Fruit fly (Drosophila melanogaster) whole organism, adult: Measurements from ENCODE around the gene CG7530.

ENCODE experiments used
- CG11617 ChIP-seq: fragments of 200-800 bp; sonication (Bioruptor generic); optimal IDR thresholded peaks from 2 replicates; lab custom pipeline; 2017; ENCODE audit warnings: mild to moderate bottlenecking, missing biosample characterization, missing genetic modification reagents, missing genetic modification characterization
- CG12768 ChIP-seq: fragments of 200-800 bp; sonication (Bioruptor generic); optimal IDR thresholded peaks from 2 replicates; lab custom pipeline; 2017; ENCODE audit warnings: missing biosample characterization, missing genetic modification characterization, mild to moderate bottlenecking, moderate library complexity, missing genetic modification reagents
- CG14711 ChIP-seq: fragments of 200-800 bp; sonication (Bioruptor generic); optimal IDR thresholded peaks from 2 replicates; lab custom pipeline; 2018; ENCODE audit warnings: missing biosample characterization, mild to moderate bottlenecking, missing genetic modification characterization, moderate library complexity
- CG1620 ChIP-seq: fragments of 200-800 bp; sonication (Bioruptor generic); optimal IDR thresholded peaks from 2 replicates; lab custom pipeline; 2016; ENCODE audit warnings: missing biosample characterization, missing genetic modification characterization
- CG33017 ChIP-seq: fragments of 200-800 bp; sonication (Bioruptor generic); optimal IDR thresholded peaks from 2 replicates; lab custom pipeline; 2018; ENCODE audit warnings: missing biosample characterization, mild to moderate bottlenecking, missing genetic modification characterization, moderate library complexity
- CG5204 ChIP-seq: fragments of 200-800 bp; sonication (Bioruptor generic); optimal IDR thresholded peaks from 2 replicates; lab custom pipeline; 2016; ENCODE audit warnings: missing biosample characterization, missing genetic modification characterization
- CG7045 ChIP-seq: fragments of 200-800 bp; sonication (Bioruptor generic); optimal IDR thresholded peaks from 2 replicates; lab custom pipeline; 2017; ENCODE audit warnings: missing biosample characterization, mild to moderate bottlenecking, missing genetic modification characterization
- CG7101 ChIP-seq: fragments of 200-800 bp; sonication (Bioruptor generic); optimal IDR thresholded peaks from 2 replicates; lab custom pipeline; 2018; ENCODE audit warnings: missing biosample characterization, mild to moderate bottlenecking, missing genetic modification characterization, moderate library complexity
- Clk ChIP-seq: fragments of 200-800 bp; sonication (Bioruptor generic); optimal IDR thresholded peaks from 2 replicates; lab custom pipeline; 2017; ENCODE audit warnings: missing biosample characterization, missing genetic modification characterization
- Crg-1 ChIP-seq: fragments of 200-800 bp; sonication (Bioruptor generic); optimal IDR thresholded peaks from 2 replicates; lab custom pipeline; 2016; ENCODE audit warnings: missing biosample characterization, missing genetic modification characterization
- Hr96 ChIP-seq: fragments of 200-800 bp; sonication (Bioruptor generic); optimal IDR thresholded peaks from 2 replicates; lab custom pipeline; 2016; ENCODE audit warnings: missing biosample characterization, missing genetic modification characterization
- Mnt ChIP-seq: fragments of 200-800 bp; sonication (Bioruptor generic); optimal IDR thresholded peaks from 2 replicates; lab custom pipeline; 2016; ENCODE audit warnings: missing biosample characterization, mild to moderate bottlenecking, missing genetic modification characterization
- bab1 ChIP-seq: fragments of 200-800 bp; sonication (Bioruptor generic); optimal IDR thresholded peaks from 3 replicates; lab custom pipeline; 2019; ENCODE audit warnings: missing biosample characterization, mild to moderate bottlenecking, missing genetic modification characterization, moderate library complexity
- cic ChIP-seq: fragments of 200-800 bp; sonication (Bioruptor generic); optimal IDR thresholded peaks from 2 replicates; lab custom pipeline; 2017; ENCODE audit warnings: missing biosample characterization, mild to moderate bottlenecking, missing genetic modification characterization, moderate library complexity
- cnc ChIP-seq, 2 experiments: fragments of >200 bp; optimal IDR thresholded peaks; 2 replicates each; lab custom pipeline; 2017
- kay ChIP-seq: fragments of 200-800 bp; sonication (Bioruptor generic); peaks from one replicate; lab custom pipeline; 2016; ENCODE audit warnings: missing biosample characterization, missing genetic modification characterization, borderline replicate concordance
- ovo ChIP-seq: fragments of 200-800 bp; sonication (Bioruptor generic); optimal IDR thresholded peaks from 2 replicates; lab custom pipeline; 2016; ENCODE audit warnings: missing biosample characterization, missing genetic modification characterization
- pad ChIP-seq: fragments of 200-800 bp; sonication (Bioruptor generic); optimal IDR thresholded peaks from 3 replicates; lab custom pipeline; 2017; ENCODE audit warnings: missing biosample characterization, missing genetic modification characterization, mild to moderate bottlenecking, moderate library complexity, missing genetic modification reagents
- tj ChIP-seq: fragments of 200-800 bp; sonication (Bioruptor generic); optimal IDR thresholded peaks from 3 replicates; lab custom pipeline; 2017; ENCODE audit warnings: missing biosample characterization, mild to moderate bottlenecking, missing genetic modification characterization, moderate library complexity
- toe ChIP-seq: fragments of 200-800 bp; sonication (Bioruptor generic); optimal IDR thresholded peaks from 2 replicates; lab custom pipeline; 2016; ENCODE audit warnings: missing biosample characterization, missing genetic modification characterization

The CG7530 gene

DNA sequence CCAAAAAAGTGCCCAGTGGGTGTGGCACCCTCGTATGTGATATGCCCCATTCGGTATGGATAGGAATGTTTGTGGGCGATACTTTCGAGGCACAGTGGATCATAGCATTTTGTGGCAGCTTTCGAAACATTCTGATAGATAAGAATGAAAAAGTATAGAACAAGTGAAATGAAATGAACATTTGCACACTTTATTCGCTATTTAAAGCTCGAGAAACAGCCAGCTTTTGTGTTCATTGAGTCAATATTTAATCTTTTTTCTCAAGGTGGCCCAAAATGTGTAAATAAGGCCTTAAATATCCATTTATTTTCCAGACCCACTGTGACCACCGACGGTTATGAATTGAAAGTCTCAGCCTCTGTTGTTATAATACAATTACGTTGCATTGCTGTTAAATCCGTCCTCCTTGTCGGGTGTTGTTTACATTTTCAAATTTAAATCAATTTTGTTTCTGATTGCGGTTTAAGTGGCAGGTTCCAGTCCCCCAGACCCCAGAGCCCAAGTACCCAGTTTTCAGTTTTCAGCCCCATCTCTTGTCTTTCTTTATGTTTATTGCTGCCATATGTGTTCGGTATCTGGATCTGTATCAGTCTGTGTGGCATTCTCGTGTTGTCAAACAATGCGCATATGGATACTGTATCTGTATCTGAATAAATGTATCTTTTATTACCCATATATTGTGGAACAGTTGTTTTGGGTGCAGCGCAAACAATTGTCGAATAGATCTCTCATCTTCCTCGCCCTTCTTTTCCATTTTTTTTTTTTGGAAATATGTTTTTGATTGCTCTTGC, 13.2 kb upstream of the CG7530 start:
- TF ChIP-seq kay (GFP tag; lab: Kevin White, UChicago) = peak; percentile 73
- TF ChIP-seq Hr96 (GFP tag; lab: Kevin White, UChicago) = no peak
- peak; percentile 17 for TF ChIP-seq cic

dm6 chr3R:14743418-14743817, 12.1 kb upstream of the CG7530 start:
- no peak for TF ChIP-seq bab1 (GFP tag; lab: Kevin White, UChicago)
- TF ChIP-seq CG33017 (tag; lab: Kevin White, UChicago) = no peak
- no peak for TF ChIP-seq cnc (optimal IDR thresholded peaks at IDR 0.05; lab: Kevin White, UChicago)
- no peak for TF ChIP-seq pad (GFP tag; lab: Kevin White, UChicago)
- no peak for TF ChIP-seq cic
- TF ChIP-seq toe = no peak
- no peak for TF ChIP-seq Crg-1 (GFP tag; lab: Kevin White, UChicago)

- TF ChIP-seq CG33017 (tag; lab: Kevin White, UChicago) = peak; percentile 29
- no peak for TF ChIP-seq CG5204
- peak; percentile 10 for TF ChIP-seq kay (GFP tag; lab: Kevin White, UChicago)
- peak; percentile 30 for TF ChIP-seq CG7101 (tag; lab: Kevin White, UChicago)
- TF ChIP-seq ovo (GFP tag; lab: Kevin White, UChicago) = no peak
- TF ChIP-seq bab1 (GFP tag; lab: Kevin White, UChicago) = peak; percentile 80
- peak; percentile 7 for TF ChIP-seq CG14711 (tag; lab: Kevin White, UChicago)
Measured at dm6 chr3R:14742928-14743327, 11.6 kb upstream of the CG7530 start.

dm6 chr3R:14742064-14742463, 10.8 kb upstream of the CG7530 start:
- TF ChIP-seq kay (GFP tag; lab: Kevin White, UChicago) = no peak
- no peak for TF ChIP-seq ovo (GFP tag; lab: Kevin White, UChicago)
- no peak for TF ChIP-seq CG11617 (GFP tag; lab: Kevin White, UChicago)
- TF ChIP-seq Hr96 (GFP tag; lab: Kevin White, UChicago) = no peak
- TF ChIP-seq cic = peak; percentile 22

DNA sequence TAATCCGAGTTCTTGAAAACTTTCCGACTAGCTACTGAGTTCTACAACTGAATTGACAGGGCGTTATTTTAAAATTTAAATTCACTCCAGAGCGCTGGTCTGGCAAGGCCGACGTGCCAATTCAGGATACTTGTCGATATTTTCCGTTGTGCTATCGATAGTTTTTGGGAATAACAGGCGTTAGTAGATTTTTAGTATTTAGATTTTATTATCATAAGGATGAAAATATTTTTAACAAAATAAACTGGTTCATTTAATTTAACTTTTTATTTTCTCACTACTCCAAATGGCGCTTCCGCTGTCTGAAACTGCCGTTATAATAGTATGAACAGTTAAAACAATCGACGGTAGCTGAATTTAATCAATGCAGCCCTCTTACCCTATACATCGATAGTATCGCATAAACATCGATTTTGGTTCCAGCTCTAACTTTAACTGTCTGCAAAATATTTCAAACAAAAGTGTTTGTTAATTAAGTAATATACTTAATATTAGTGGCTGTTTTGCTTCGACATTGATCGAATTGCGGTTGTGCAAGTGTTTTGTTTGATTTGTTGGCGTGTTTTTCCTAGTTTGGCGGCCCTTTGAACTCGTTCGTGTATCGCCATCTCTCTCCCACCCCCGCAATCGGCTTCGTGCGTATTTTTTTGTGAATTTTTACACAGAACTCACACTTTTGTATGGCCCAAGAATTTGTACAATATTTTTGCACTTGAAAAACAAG, 10.0 kb upstream of the CG7530 start, which contains the start of the genes eff and jvl:
Gene eff (minus strand): TSS at position 128 of the 724 bp plus-strand sequence.
Gene jvl (plus strand): TSS at position 391 of the 724 bp plus-strand sequence.
- TF ChIP-seq CG12768 (GFP tag; lab: Kevin White, UChicago) (no peak), toe (peak; percentile 51), CG7101 (tag; lab: Kevin White, UChicago) (peak; percentile 12), Mnt (GFP tag; lab: Kevin White, UChicago) (peak; percentile 4), CG5204 (peak; percentile 69), ovo (GFP tag; lab: Kevin White, UChicago) (peak; percentile 35), CG14711 (tag; lab: Kevin White, UChicago) (peak; percentile 29), Hr96 (GFP tag; lab: Kevin White, UChicago) (peak; percentile 6), bab1 (GFP tag; lab: Kevin White, UChicago) (peak; percentile 52), tj (GFP tag; lab: Kevin White, UChicago) (no peak), CG1620 (peak; percentile 56)

dm6 chr3R:14740658-14741191, 9.4 kb upstream of the CG7530 start:
- TF ChIP-seq cnc (optimal IDR thresholded peaks at IDR 0.05; lab: Kevin White, UChicago) = no peak
- peak; percentile 39 for TF ChIP-seq CG14711 (tag; lab: Kevin White, UChicago)
- TF ChIP-seq CG11617 (GFP tag; lab: Kevin White, UChicago) = peak; percentile 31
- TF ChIP-seq ovo (GFP tag; lab: Kevin White, UChicago) = peak; percentile 81
- TF ChIP-seq bab1 (GFP tag; lab: Kevin White, UChicago) = peak; percentile 36
- peak; percentile 67 for TF ChIP-seq Hr96 (GFP tag; lab: Kevin White, UChicago)
- TF ChIP-seq toe = peak; percentile 91
- TF ChIP-seq tj (GFP tag; lab: Kevin White, UChicago) = peak; percentile 79
- TF ChIP-seq Clk (GFP tag; lab: Kevin White, UChicago) = peak; percentile 83
- TF ChIP-seq CG7045 (GFP tag; lab: Kevin White, UChicago) = peak; percentile 62
- TF ChIP-seq Crg-1 (GFP tag; lab: Kevin White, UChicago) = peak; percentile 79
- no peak for TF ChIP-seq CG5204
- TF ChIP-seq pad (GFP tag; lab: Kevin White, UChicago) = peak; percentile 88
- peak; percentile 90 for TF ChIP-seq CG1620
- peak; percentile 84 for TF ChIP-seq Mnt (GFP tag; lab: Kevin White, UChicago)
- peak; percentile 80 for TF ChIP-seq CG12768 (GFP tag; lab: Kevin White, UChicago)
- no peak for TF ChIP-seq kay (GFP tag; lab: Kevin White, UChicago)
- TF ChIP-seq cic = peak; percentile 90
- peak; percentile 73 for TF ChIP-seq CG7101 (tag; lab: Kevin White, UChicago)
- TF ChIP-seq CG33017 (tag; lab: Kevin White, UChicago) = peak; percentile 17
